Fruit fly (Drosophila melanogaster): ENCODE data around the gene Alp13.

Gene Alp13

DNA sequence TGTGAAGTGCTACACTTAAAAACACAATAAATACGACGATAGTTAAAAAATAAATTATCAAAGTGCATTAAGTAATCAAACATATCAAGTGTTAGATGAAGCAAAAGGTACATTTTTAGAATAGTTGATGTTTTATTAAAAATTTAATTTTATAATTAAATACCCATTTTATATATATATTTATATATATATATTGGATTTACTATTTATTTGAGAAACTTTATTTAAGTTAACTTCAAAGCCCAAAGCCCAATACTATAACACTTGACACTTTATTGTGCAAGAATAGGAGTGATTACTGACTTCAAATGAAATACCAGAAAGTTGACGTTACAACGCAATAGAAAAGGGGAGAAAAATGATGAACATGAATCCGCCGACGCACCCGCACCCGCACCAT lies 4.4 kb downstream of the Alp13 start, which contains the start of gene nerfin-2:
Gene nerfin-2 (plus strand): TSS at position 301 of the 400 bp plus-strand sequence.
- no peak for TF ChIP-seq CG14655 (GFP tag; optimal IDR thresholded peaks at IDR 0.05)
- TF ChIP-seq Ets98B (GFP tag; IDR thresholded peaks at IDR 0.05): no peak
- no peak for TF ChIP-seq CG9948 (tag; optimal IDR thresholded peaks at IDR 0.05)
- TF ChIP-seq CG12605 (GFP tag; IDR thresholded peaks at IDR 0.05): no peak
- TF ChIP-seq CG8301 (tag; optimal IDR thresholded peaks at IDR 0.05): no peak
- TF ChIP-seq Snoo (tag; optimal IDR thresholded peaks at IDR 0.05): no peak
- TF ChIP-seq fd96Ca (GFP tag; IDR thresholded peaks at IDR 0.05): no peak
- TF ChIP-seq gl (tag; optimal IDR thresholded peaks at IDR 0.05): no peak
- TF ChIP-seq EcR (GFP tag; optimal IDR thresholded peaks at IDR 0.05): no peak
- no peak for TF ChIP-seq CG15710 (tag; optimal IDR thresholded peaks at IDR 0.05)
- no peak for TF ChIP-seq Pif1A (GFP tag; optimal IDR thresholded peaks at IDR 0.05)
- TF ChIP-seq CG34367 (tag; optimal IDR thresholded peaks at IDR 0.05): no peak
- TF ChIP-seq CG8159 (tag; optimal IDR thresholded peaks at IDR 0.05): no peak
- TF ChIP-seq rn (GFP tag; IDR thresholded peaks at IDR 0.05): no peak
- TF ChIP-seq D1 (tag; optimal IDR thresholded peaks at IDR 0.05): no peak
- TF ChIP-seq CG32121 (GFP tag; IDR thresholded peaks at IDR 0.05): no peak
- no peak for TF ChIP-seq CG4496 (GFP tag; IDR thresholded peaks at IDR 0.05)
- TF ChIP-seq CG17806 (tag; optimal IDR thresholded peaks at IDR 0.05): no peak
- TF ChIP-seq CG13204 (GFP tag; optimal IDR thresholded peaks at IDR 0.05): no peak
- no peak for TF ChIP-seq CG10348 (GFP tag; IDR thresholded peaks at IDR 0.05)

DNA sequence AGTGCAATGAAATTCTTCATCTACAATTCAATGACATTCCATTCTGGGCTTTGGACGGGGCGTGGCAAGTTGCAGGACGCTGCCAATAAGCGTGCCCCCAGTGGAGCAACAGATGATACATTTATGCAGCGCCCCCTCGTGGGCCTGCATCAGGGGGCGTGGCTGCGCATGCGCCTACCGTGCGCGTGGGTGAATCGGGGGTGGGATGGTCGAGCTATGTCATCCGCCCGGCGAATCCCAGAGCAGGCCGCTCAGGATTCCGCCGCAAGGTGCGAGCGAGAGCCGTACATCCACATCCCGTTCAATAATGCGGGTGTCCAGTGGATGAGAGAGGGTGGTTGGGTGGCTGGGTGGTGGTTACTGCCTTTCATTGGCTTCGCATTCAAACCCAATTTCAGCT lies 5.0 kb downstream of the Alp13 start:
- TF ChIP-seq Snoo (tag; optimal IDR thresholded peaks at IDR 0.05) (no peak), CG8159 (tag; optimal IDR thresholded peaks at IDR 0.05) (no peak), CG8301 (tag; optimal IDR thresholded peaks at IDR 0.05) (no peak), CG14655 (GFP tag; optimal IDR thresholded peaks at IDR 0.05) (no peak), Pif1B (GFP tag; optimal IDR thresholded peaks at IDR 0.05) (no peak), CG12605 (GFP tag; IDR thresholded peaks at IDR 0.05) (no peak), CG34367 (tag; optimal IDR thresholded peaks at IDR 0.05) (no peak), D1 (tag; optimal IDR thresholded peaks at IDR 0.05) (no peak), CG9948 (tag; optimal IDR thresholded peaks at IDR 0.05) (no peak)

DNA sequence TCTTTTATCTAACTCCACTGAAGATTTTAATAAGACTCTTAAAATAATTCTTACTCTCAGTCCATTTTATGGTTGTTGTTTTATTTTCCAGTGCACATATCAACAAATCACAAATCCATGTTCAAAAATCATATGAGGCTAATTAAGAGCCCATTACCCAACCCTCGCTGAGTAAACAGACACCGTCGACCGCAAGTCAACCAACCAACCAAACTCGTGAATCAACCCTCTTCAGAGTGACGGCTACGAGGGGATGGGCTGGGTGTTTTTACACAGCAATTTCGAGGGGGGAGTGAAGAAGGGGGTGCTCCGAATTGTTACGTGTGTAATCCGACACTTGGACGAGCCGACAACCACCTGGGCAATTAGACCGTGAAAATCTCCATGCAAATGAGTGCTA lies 6.4 kb downstream of the Alp13 start:
- TF ChIP-seq fd96Ca (GFP tag; IDR thresholded peaks at IDR 0.05): no peak
- TF ChIP-seq CG12605 (GFP tag; IDR thresholded peaks at IDR 0.05): no peak
- no peak for TF ChIP-seq CG13204 (GFP tag; optimal IDR thresholded peaks at IDR 0.05)
- no peak for TF ChIP-seq Snoo (tag; optimal IDR thresholded peaks at IDR 0.05)
- no peak for TF ChIP-seq Ets98B (GFP tag; IDR thresholded peaks at IDR 0.05)
- TF ChIP-seq CG32121 (GFP tag; IDR thresholded peaks at IDR 0.05): no peak
- TF ChIP-seq CG10348 (GFP tag; IDR thresholded peaks at IDR 0.05): no peak
- no peak for TF ChIP-seq D1 (tag; optimal IDR thresholded peaks at IDR 0.05)
- no peak for TF ChIP-seq Pif1A (GFP tag; optimal IDR thresholded peaks at IDR 0.05)
- no peak for TF ChIP-seq CG17806 (tag; optimal IDR thresholded peaks at IDR 0.05)
- TF ChIP-seq CG9948 (tag; optimal IDR thresholded peaks at IDR 0.05): no peak
- no peak for TF ChIP-seq gl (tag; optimal IDR thresholded peaks at IDR 0.05)
- TF ChIP-seq CG34367 (tag; optimal IDR thresholded peaks at IDR 0.05): no peak
- no peak for TF ChIP-seq CG15710 (tag; optimal IDR thresholded peaks at IDR 0.05)
- TF ChIP-seq Pif1B (GFP tag; optimal IDR thresholded peaks at IDR 0.05): no peak
- no peak for TF ChIP-seq CG8159 (tag; optimal IDR thresholded peaks at IDR 0.05)
- TF ChIP-seq CG4496 (GFP tag; IDR thresholded peaks at IDR 0.05): no peak

- TF ChIP-seq CG15710 (tag; optimal IDR thresholded peaks at IDR 0.05): no peak
- no peak for TF ChIP-seq Pif1A (GFP tag; optimal IDR thresholded peaks at IDR 0.05)
- no peak for TF ChIP-seq CG14655 (GFP tag; optimal IDR thresholded peaks at IDR 0.05)
- TF ChIP-seq rn (GFP tag; IDR thresholded peaks at IDR 0.05): no peak
- no peak for TF ChIP-seq CG8159 (tag; optimal IDR thresholded peaks at IDR 0.05)
- no peak for TF ChIP-seq EcR (GFP tag; optimal IDR thresholded peaks at IDR 0.05)
- no peak for TF ChIP-seq CG9948 (tag; optimal IDR thresholded peaks at IDR 0.05)
- no peak for TF ChIP-seq CG8301 (tag; optimal IDR thresholded peaks at IDR 0.05)
- no peak for TF ChIP-seq CG13204 (GFP tag; optimal IDR thresholded peaks at IDR 0.05)
- TF ChIP-seq CG10348 (GFP tag; IDR thresholded peaks at IDR 0.05): no peak
- no peak for TF ChIP-seq CG12605 (GFP tag; IDR thresholded peaks at IDR 0.05)
- no peak for TF ChIP-seq fd96Ca (GFP tag; IDR thresholded peaks at IDR 0.05)
These were observed 7.6 kb downstream of the Alp13 start, which contains the start of gene CG33784 for dm6 chr3R:10067605-10068004. Gene CG33784 (plus strand): TSS chr3R:10067905.

dm6 chr3R:10066470-10066869 lies 8.7 kb downstream of the Alp13 start, which contains the start of gene CG33783:
Gene CG33783 (plus strand): TSS chr3R:10066770.
- TF ChIP-seq CG32121 (GFP tag; IDR thresholded peaks at IDR 0.05): no peak

DNA sequence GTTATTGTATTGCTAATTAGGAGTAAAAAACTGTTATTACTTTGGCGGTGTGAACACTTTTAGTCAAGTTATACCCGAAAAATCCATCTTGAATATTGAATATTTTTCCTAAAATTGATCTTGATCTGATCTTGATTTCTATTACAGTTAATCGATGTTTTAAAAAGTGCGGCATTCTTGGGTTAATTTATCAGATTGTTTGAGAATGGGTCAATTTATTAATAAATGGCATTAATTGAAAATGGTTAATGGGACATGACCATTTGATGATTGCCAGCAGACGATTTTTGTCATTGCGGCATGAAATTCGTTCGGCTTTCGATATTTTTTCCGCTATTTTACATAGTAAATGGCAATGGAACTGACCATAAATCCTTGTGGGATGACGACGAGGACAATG lies 11.5 kb downstream of the Alp13 start, which contains the start of gene CG33631:
Gene CG33631 (plus strand): TSS at position 301 of the 400 bp plus-strand sequence.
- no peak for TF ChIP-seq rn (GFP tag; IDR thresholded peaks at IDR 0.05)
- no peak for TF ChIP-seq Snoo (tag; optimal IDR thresholded peaks at IDR 0.05)
- no peak for TF ChIP-seq CG14655 (GFP tag; optimal IDR thresholded peaks at IDR 0.05)
- no peak for TF ChIP-seq CG8301 (tag; optimal IDR thresholded peaks at IDR 0.05)
- no peak for TF ChIP-seq CG32121 (GFP tag; IDR thresholded peaks at IDR 0.05)

dm6 chr3R:10062324-10062723 lies 12.8 kb downstream of the Alp13 start, which contains the start of gene CG33630:
Gene CG33630 (plus strand): TSS chr3R:10062624.
- no peak for TF ChIP-seq gl (tag; optimal IDR thresholded peaks at IDR 0.05)
- TF ChIP-seq CG8159 (tag; optimal IDR thresholded peaks at IDR 0.05): no peak

All from whole organism, pupa.